Fruit fly (Drosophila melanogaster) Kc167 (cell line): ENCODE results near the gene sordd1.

Experiments
- h ChIP-seq: fragments of >200 bp; optimal IDR thresholded peaks from 3 replicates; lab custom pipeline; 2018; ENCODE audit warnings: missing external identifiers
- psq ChIP-seq: fragments of >200 bp; optimal IDR thresholded peaks from 2 replicates; lab custom pipeline; 2017; ENCODE audit warnings: missing external identifiers
- ttk ChIP-seq: sonication (Bioruptor generic); optimal IDR thresholded peaks from 2 replicates; lab custom pipeline; 2017; ENCODE audit warnings: missing external identifiers

dm6 chrX:15759752-15760446 is 35.9 kb downstream of the sordd1 start:
- TF ChIP-seq ttk (no peak), psq (lab: Kevin White, UChicago) (no peak), h (no peak)
